Worm (Caenorhabditis elegans) whole organism, young adult: Measurements from ENCODE around the gene mksr-2.

Experiments used
- B0261.1 ChIP-seq: sonication (generic microtip); optimal IDR thresholded peaks from 2 replicates; lab custom pipeline; 2016; ENCODE audit warnings: mild to moderate bottlenecking, missing genetic modification characterization, moderate library complexity, missing compliant biosample characterization
- D2030.7 ChIP-seq: fragments of 200-800 bp; sonication (Bioruptor generic); IDR thresholded peaks from 2 replicates; pipeline ENCODE4 v1.3.6; 2022; ENCODE audit warnings: missing genetic modification reagents, missing genetic modification characterization, missing compliant biosample characterization
- F23B12.7 ChIP-seq: sonication (generic microtip); optimal IDR thresholded peaks from 2 replicates; lab custom pipeline; 2017; ENCODE audit warnings: missing genetic modification characterization, mild to moderate bottlenecking, missing compliant biosample characterization, antibody characterized with exemption, moderate library complexity; ENCODE audit not compliant: insufficient read depth
- F37B4.10 ChIP-seq: fragments of 200-800 bp; sonication (Bioruptor generic); IDR thresholded peaks from 2 replicates; pipeline ENCODE4 v1.3.6; 2022; ENCODE audit warnings: missing genetic modification characterization, missing compliant biosample characterization
- Y56A3A.18 ChIP-seq: fragments of 200-800 bp; sonication (Bioruptor generic); IDR thresholded peaks from 2 replicates; pipeline ENCODE4 v1.3.6; 2022; ENCODE audit warnings: missing genetic modification reagents, missing genetic modification characterization, missing compliant biosample characterization
- atf-7 ChIP-seq: sonication (generic microtip); optimal IDR thresholded peaks from 2 replicates; lab custom pipeline; 2017; ENCODE audit warnings: mild to moderate bottlenecking, missing genetic modification characterization, missing compliant biosample characterization
- attf-3 ChIP-seq: fragments of 200-800 bp; sonication (Bioruptor generic); conservative IDR thresholded peaks from 2 replicates; pipeline ENCODE4 v1.3.6; 2022; ENCODE audit warnings: missing genetic modification reagents, missing genetic modification characterization, missing compliant biosample characterization
- bed-1 ChIP-seq: fragments of 200-800 bp; sonication (Bioruptor generic); IDR thresholded peaks from 2 replicates; pipeline ENCODE4 v1.3.6; 2022; ENCODE audit warnings: missing genetic modification reagents, missing genetic modification characterization, missing compliant biosample characterization
- ccch-3 ChIP-seq: fragments of 200-800 bp; sonication (Bioruptor generic); optimal IDR thresholded peaks from 2 replicates; lab custom pipeline; 2018; ENCODE audit warnings: mild to moderate bottlenecking, missing genetic modification characterization, missing compliant biosample characterization
- ceh-40 ChIP-seq: fragments of 200-800 bp; sonication (Bioruptor generic); IDR thresholded peaks from 2 replicates; pipeline ENCODE4 v1.3.6; 2022; ENCODE audit warnings: missing genetic modification characterization, missing compliant biosample characterization
- ceh-79 ChIP-seq: sonication (generic microtip); optimal IDR thresholded peaks from 2 replicates; lab custom pipeline; 2017; ENCODE audit warnings: mild to moderate bottlenecking, missing genetic modification characterization, missing compliant biosample characterization
- chd-7 ChIP-seq: sonication (generic microtip); optimal IDR thresholded peaks from 2 replicates; lab custom pipeline; 2016; ENCODE audit warnings: mild to moderate bottlenecking, missing genetic modification characterization, moderate library complexity, missing compliant biosample characterization
- die-1 ChIP-seq: sonication (generic microtip); optimal IDR thresholded peaks from 2 replicates; lab custom pipeline; 2016; ENCODE audit warnings: missing genotype, mild to moderate bottlenecking, missing genetic modification characterization, missing compliant biosample characterization
- dox-1 ChIP-seq: fragments of 200-800 bp; sonication (Bioruptor generic); IDR thresholded peaks from 2 replicates; pipeline ENCODE4 v1.3.6; 2022; ENCODE audit warnings: missing genetic modification reagents, missing genetic modification characterization, missing compliant biosample characterization
- ets-4 ChIP-seq: fragments of 200-800 bp; sonication (Bioruptor generic); optimal IDR thresholded peaks from 2 replicates; lab custom pipeline; 2018; ENCODE audit warnings: mild to moderate bottlenecking, missing genetic modification characterization, missing compliant biosample characterization
- him-1 ChIP-seq: sonication (generic microtip); optimal IDR thresholded peaks from 2 replicates; lab custom pipeline; 2016; ENCODE audit warnings: missing genotype, missing genetic modification reagents, missing genetic modification characterization, missing compliant biosample characterization
- hlh-12 ChIP-seq: sonication (generic microtip); optimal IDR thresholded peaks from 2 replicates; lab custom pipeline; 2016; ENCODE audit warnings: missing genetic modification characterization, missing compliant biosample characterization
- hlh-26 ChIP-seq: fragments of 200-800 bp; sonication (Bioruptor generic); conservative IDR thresholded peaks from 2 replicates; pipeline ENCODE4 v1.3.6; 2022; ENCODE audit warnings: missing genetic modification reagents, missing genetic modification characterization, missing compliant biosample characterization
- lin-26 ChIP-seq: fragments of 200-800 bp; sonication (Bioruptor generic); IDR thresholded peaks from 2 replicates; pipeline ENCODE4 v1.3.6; 2022; ENCODE audit warnings: missing genetic modification reagents, missing genetic modification characterization, missing compliant biosample characterization
- lin-40 ChIP-seq: sonication (generic microtip); optimal IDR thresholded peaks from 2 replicates; lab custom pipeline; 2016; ENCODE audit warnings: missing genetic modification characterization, mild to moderate bottlenecking, missing compliant biosample characterization, missing genotype, missing genetic modification reagents
- lsy-27 ChIP-seq: sonication (generic microtip); optimal IDR thresholded peaks from 2 replicates; lab custom pipeline; 2017; ENCODE audit warnings: missing genetic modification characterization, mild to moderate bottlenecking, missing compliant biosample characterization, antibody characterized with exemption, missing genotype, borderline replicate concordance; ENCODE audit not compliant: insufficient read depth
- madf-3 ChIP-seq: fragments of 200-800 bp; sonication (Bioruptor generic); IDR thresholded peaks from 2 replicates; pipeline ENCODE4 v1.3.6; 2022; ENCODE audit warnings: missing genetic modification reagents, missing genetic modification characterization, missing compliant biosample characterization
- madf-8 ChIP-seq: fragments of 200-800 bp; sonication (Bioruptor generic); conservative IDR thresholded peaks from 2 replicates; pipeline ENCODE4 v1.3.6; 2022; ENCODE audit warnings: missing genetic modification reagents, missing genetic modification characterization, missing compliant biosample characterization
- mcd-1 ChIP-seq: fragments of 200-800 bp; sonication (Bioruptor generic); IDR thresholded peaks from 2 replicates; pipeline ENCODE4 v1.3.6; 2022; ENCODE audit warnings: missing genetic modification reagents, missing genetic modification characterization, missing compliant biosample characterization
- mxl-1 ChIP-seq: sonication (generic microtip); optimal IDR thresholded peaks from 2 replicates; lab custom pipeline; 2016; ENCODE audit warnings: missing genetic modification characterization, missing compliant biosample characterization
- nfya-1 ChIP-seq: sonication (generic microtip); optimal IDR thresholded peaks from 2 replicates; lab custom pipeline; 2017; ENCODE audit warnings: antibody characterized with exemption, missing compliant biosample characterization, missing genetic modification characterization, borderline replicate concordance; ENCODE audit not compliant: insufficient read depth
- pha-4 ChIP-seq: fragments of 150-350 bp; sonication (generic microtip); optimal IDR thresholded peaks from 2 replicates; lab custom pipeline; 2014; ENCODE audit warnings: missing biosample characterization, missing genetic modification reagents, missing genetic modification characterization
- rec-8 ChIP-seq, 2 experiments: sonication (generic microtip); optimal IDR thresholded peaks; 2 replicates each; lab custom pipeline; 2016; ENCODE audit warnings: mild to moderate bottlenecking in 2 of 2, missing genetic modification characterization in 2 of 2, missing genetic modification reagents in 2 of 2, missing genotype in 2 of 2, missing biosample characterization in 1 of 2, missing compliant biosample characterization in 1 of 2, moderate library complexity in 1 of 2
- repo-1 ChIP-seq: sonication (generic microtip); optimal IDR thresholded peaks from 2 replicates; lab custom pipeline; 2017; ENCODE audit warnings: mild to moderate bottlenecking, missing genetic modification characterization, missing compliant biosample characterization
- rpc-1 ChIP-seq, 2 experiments: fragments of 150-350 bp in 1 of 2; sonication (generic microtip) in 1 of 2; optimal IDR thresholded peaks; 2 replicates each; lab custom pipeline; 2014 to 2018; ENCODE audit warnings: missing biosample characterization in 1 of 2, missing genetic modification characterization in 1 of 2, missing genetic modification reagents in 1 of 2, missing genotype in 1 of 2
- snpc-1.3 ChIP-seq: sonication (generic microtip); optimal IDR thresholded peaks from 2 replicates; lab custom pipeline; 2017; ENCODE audit warnings: missing genetic modification characterization, mild to moderate bottlenecking, missing compliant biosample characterization, antibody characterized with exemption, moderate library complexity, missing genotype, missing genetic modification reagents; ENCODE audit not compliant: insufficient read depth
- tbp1 ChIP-seq: fragments of 200-800 bp; sonication (Bioruptor generic); optimal IDR thresholded peaks from 2 replicates; lab custom pipeline; 2018; ENCODE audit warnings: mild to moderate bottlenecking, missing genetic modification characterization, missing compliant biosample characterization
- tlf-1 ChIP-seq: fragments of 200-800 bp; sonication (Bioruptor generic); optimal IDR thresholded peaks from 2 replicates; lab custom pipeline; 2018; ENCODE audit warnings: mild to moderate bottlenecking, missing genetic modification characterization, missing compliant biosample characterization
- ztf-22 ChIP-seq: fragments of 200-800 bp; sonication (Bioruptor generic); optimal IDR thresholded peaks from 2 replicates; lab custom pipeline; 2018; ENCODE audit warnings: mild to moderate bottlenecking, missing genetic modification characterization, moderate library complexity, missing compliant biosample characterization
- ztf-26 ChIP-seq: sonication (generic microtip); optimal IDR thresholded peaks from 2 replicates; lab custom pipeline; 2017; ENCODE audit warnings: missing genetic modification characterization, missing compliant biosample characterization
- ztf-28 ChIP-seq: fragments of 200-800 bp; sonication (Bioruptor generic); IDR thresholded peaks from 2 replicates; pipeline ENCODE4 v1.3.6; 2022; ENCODE audit warnings: missing genetic modification reagents, missing genetic modification characterization, missing compliant biosample characterization
- ztf-3 ChIP-seq: fragments of 200-800 bp; sonication (Bioruptor generic); optimal IDR thresholded peaks from 2 replicates; lab custom pipeline; 2018; ENCODE audit warnings: mild to moderate bottlenecking, missing genetic modification characterization, missing compliant biosample characterization

The mksr-2 gene

DNA sequence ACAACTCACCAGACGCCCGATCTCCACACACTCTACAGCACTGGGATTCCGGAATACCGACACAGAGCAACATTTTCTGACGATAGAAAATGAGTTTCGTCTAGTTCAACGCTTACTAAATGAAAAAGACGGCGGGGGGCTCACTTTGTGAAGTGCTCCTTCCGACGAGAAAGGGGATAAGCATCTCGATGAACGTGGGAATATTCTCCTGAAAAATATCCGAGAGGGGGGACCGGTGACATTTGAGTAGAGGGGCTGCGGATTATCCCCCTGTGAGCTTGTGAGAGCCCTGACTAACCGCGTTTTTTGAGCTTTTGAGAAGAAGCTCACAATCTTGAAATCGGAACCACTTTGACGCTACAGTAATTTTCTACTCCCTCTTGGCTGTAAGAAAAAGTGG is 23.2 kb upstream of the mksr-2 start, which contains the start of gene nhr-236:
TSS of gene nhr-236 (minus strand) at position 101 of the 400 bp plus-strand sequence.
- TF ChIP-seq madf-3 (GFP tag; lab: Robert Waterston, UW): no peak
- TF ChIP-seq mcd-1 (GFP tag; lab: Robert Waterston, UW): no peak
- no peak for TF ChIP-seq repo-1
- no peak for TF ChIP-seq nfya-1 (tag; lab: Kevin White, UChicago)
- TF ChIP-seq pha-4 (tag; lab: Kevin White, UChicago): no peak
- TF ChIP-seq bed-1 (GFP tag; lab: Robert Waterston, UW): no peak
- TF ChIP-seq ccch-3 (GFP tag; lab: Kevin White, UChicago): no peak
- TF ChIP-seq hlh-26 (GFP tag; lab: Robert Waterston, UW): no peak
- no peak for TF ChIP-seq ztf-3 (GFP tag; lab: Kevin White, UChicago)
- TF ChIP-seq tlf-1 (GFP tag; lab: Kevin White, UChicago): no peak
- no peak for TF ChIP-seq atf-7 (tag; lab: Kevin White, UChicago)

DNA sequence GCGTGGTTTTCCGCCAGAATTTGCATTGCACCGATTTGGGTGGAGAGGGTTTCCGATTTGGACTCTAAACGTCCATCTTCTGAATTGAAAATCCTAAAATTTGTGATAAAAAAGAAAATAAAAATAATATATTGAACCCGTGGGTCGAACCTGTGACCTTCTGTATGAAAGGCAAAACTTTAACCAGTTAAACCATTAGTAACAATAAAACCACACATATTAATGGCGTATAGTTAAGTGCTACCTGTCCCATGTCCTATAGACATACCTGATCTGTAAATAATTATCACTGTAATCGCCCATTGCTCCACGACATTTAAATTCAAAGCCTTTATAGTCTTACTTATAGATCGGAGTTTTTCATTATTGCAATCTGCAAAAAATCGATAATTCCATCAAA is 21.0 kb upstream of the mksr-2 start:
- TF ChIP-seq F37B4.10 (GFP tag; lab: Robert Waterston, UW) (no peak), D2030.7 (GFP tag; lab: Robert Waterston, UW) (0 out of 2 replicates have a peak, but pooled peaks have one; percentile 21), rpc-1 (optimal IDR thresholded peaks at IDR 0.05; lab: Kevin White, UChicago) (peak; percentile 58), rpc-1 (tag; optimal IDR thresholded peaks at IDR 0.05; lab: Kevin White, UChicago) (peak; percentile 78), lin-26 (GFP tag; lab: Robert Waterston, UW) (peak; percentile 62; the same call in 1 of the 2 replicates), him-1 (tag; lab: Kevin White, UChicago) (peak; percentile 32), snpc-1.3 (peak; percentile 22), ztf-26 (tag; lab: Kevin White, UChicago) (no peak), die-1 (tag; lab: Kevin White, UChicago) (peak; percentile 31), tbp1 (GFP tag; lab: Kevin White, UChicago) (peak; percentile 88), dox-1 (GFP tag; lab: Robert Waterston, UW) (no peak), B0261.1 (tag; lab: Kevin White, UChicago) (peak; percentile 67)

DNA sequence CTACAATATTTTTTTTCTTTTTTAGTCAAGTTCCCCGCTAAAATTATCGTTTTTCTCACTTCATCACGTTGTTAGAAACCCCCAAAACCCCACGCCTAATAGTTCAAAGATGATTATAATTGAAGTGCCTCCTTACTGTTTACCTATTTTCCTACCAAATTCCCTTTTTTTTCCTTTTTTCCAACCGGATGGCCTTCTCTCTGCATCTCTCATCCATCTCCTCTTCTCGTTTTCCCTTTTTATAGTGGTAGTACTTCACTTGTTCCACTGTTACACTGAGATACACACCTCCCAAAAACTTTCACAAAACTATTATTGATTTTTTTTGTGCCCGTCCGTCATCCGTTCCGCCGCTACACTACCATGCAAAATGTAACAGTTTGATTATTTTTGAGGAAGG is 16.7 kb upstream of the mksr-2 start, which contains the start of gene nsy-4:
TSS of gene nsy-4 (plus strand) at position 274 of the 400 bp plus-strand sequence.
- TF ChIP-seq attf-3 (GFP tag; lab: Robert Waterston, UW) (no peak), lsy-27 (tag; lab: Kevin White, UChicago) (no peak), ztf-28 (no peak), pha-4 (tag; lab: Kevin White, UChicago) (no peak)

DNA sequence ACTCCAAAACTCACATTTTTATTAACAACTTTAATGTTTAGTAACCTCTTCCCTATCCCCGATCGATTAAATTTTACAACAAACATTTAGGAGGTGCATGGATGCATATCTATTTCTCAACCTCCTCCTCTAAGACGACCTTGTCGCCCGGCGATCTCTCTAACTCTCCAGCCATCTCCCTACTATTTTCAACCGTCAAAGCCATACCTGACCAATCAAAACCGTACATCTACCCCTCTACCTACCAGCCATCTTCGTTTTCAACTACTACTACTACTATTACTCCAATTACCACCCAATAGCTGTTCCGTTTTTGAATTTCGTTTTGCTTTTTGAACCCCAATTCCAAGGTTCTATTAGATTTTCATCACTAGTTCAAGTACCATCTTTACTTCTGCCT is 15.2 kb upstream of the mksr-2 start:
- TF ChIP-seq ztf-22 (GFP tag; lab: Kevin White, UChicago) (no peak), mxl-1 (tag; lab: Kevin White, UChicago) (no peak), ceh-79 (tag; lab: Kevin White, UChicago) (no peak), mcd-1 (GFP tag; lab: Robert Waterston, UW) (no peak), Y56A3A.18 (GFP tag; lab: Robert Waterston, UW) (no peak), F37B4.10 (GFP tag; lab: Robert Waterston, UW) (no peak), rpc-1 (optimal IDR thresholded peaks at IDR 0.05; lab: Kevin White, UChicago) (no peak), rpc-1 (tag; optimal IDR thresholded peaks at IDR 0.05; lab: Kevin White, UChicago) (no peak), rec-8 (tag; optimal IDR thresholded peaks at IDR 0.05; lab: Kevin White, UChicago) (no peak), F23B12.7 (tag; lab: Kevin White, UChicago) (no peak), ztf-28 (no peak), ets-4 (GFP tag; lab: Kevin White, UChicago) (no peak), chd-7 (tag; lab: Kevin White, UChicago) (no peak), hlh-12 (tag; lab: Kevin White, UChicago) (no peak), bed-1 (GFP tag; lab: Robert Waterston, UW) (no peak), madf-8 (GFP tag; lab: Robert Waterston, UW) (no peak), ceh-40 (GFP tag; lab: Robert Waterston, UW) (no peak), lin-40 (tag; lab: Kevin White, UChicago) (no peak)
- TF ChIP-seq, all 124 proteins: peak for 0
